Worm (Caenorhabditis elegans) whole organism, L1 larva: ENCODE data around the gene fbxa-113.

Source experiments
- C16A3.4 ChIP-seq: fragments of 150-350 bp; optimal IDR thresholded peaks from 2 replicates; lab custom pipeline; 2014; ENCODE audit warnings: missing biosample characterization, missing genetic modification characterization
- F16B12.6 ChIP-seq: fragments of 150-350 bp; optimal IDR thresholded peaks from 2 replicates; lab custom pipeline; 2014; ENCODE audit warnings: missing biosample characterization, missing genetic modification characterization
- alr-1 ChIP-seq: fragments of 200-800 bp; sonication (Bioruptor generic); optimal IDR thresholded peaks from 2 replicates; lab custom pipeline; 2018; ENCODE audit warnings: borderline replicate concordance, mild to moderate bottlenecking, missing genetic modification characterization, missing compliant biosample characterization
- ceh-88 ChIP-seq: fragments of 200-800 bp; sonication (Bioruptor generic); IDR thresholded peaks from 2 replicates; pipeline ENCODE4 v1.3.6; 2022; ENCODE audit warnings: missing genetic modification characterization, missing compliant biosample characterization
- hlh-17 ChIP-seq: fragments of 200-800 bp; sonication (Bioruptor generic); optimal IDR thresholded peaks from 2 replicates; lab custom pipeline; 2018; ENCODE audit warnings: missing genetic modification characterization, mild to moderate bottlenecking, missing compliant biosample characterization, moderate library complexity, borderline replicate concordance
- irx-1 ChIP-seq: sonication (generic microtip); optimal IDR thresholded peaks from 2 replicates; lab custom pipeline; 2016; ENCODE audit warnings: missing genetic modification characterization, missing compliant biosample characterization
- lin-14 ChIP-seq: fragments of 200-800 bp; sonication (Bioruptor generic); optimal IDR thresholded peaks from 2 replicates; lab custom pipeline; 2018; ENCODE audit warnings: mild to moderate bottlenecking, missing genetic modification characterization, moderate library complexity, missing compliant biosample characterization
- lin-35 ChIP-seq, 2 experiments: fragments of 150-350 bp; optimal IDR thresholded peaks; 2 replicates each; lab custom pipeline; 2014; ENCODE audit warnings: missing biosample characterization in 2 of 2, missing genetic modification characterization in 2 of 2, missing genetic modification reagents in 2 of 2
- lin-39 ChIP-seq: fragments of 150-350 bp; optimal IDR thresholded peaks from 2 replicates; lab custom pipeline; 2014; ENCODE audit warnings: missing biosample characterization, missing genetic modification reagents, missing genetic modification characterization
- lir-3 ChIP-seq: sonication (generic microtip); optimal IDR thresholded peaks from 2 replicates; lab custom pipeline; 2016; ENCODE audit warnings: mild to moderate bottlenecking, missing genetic modification characterization, moderate library complexity, missing compliant biosample characterization; ENCODE audit not compliant: poor library complexity
- mab-9 ChIP-seq: fragments of 200-800 bp; sonication (Bioruptor generic); IDR thresholded peaks from 2 replicates; pipeline ENCODE4 v1.3.6; 2022; ENCODE audit warnings: missing genetic modification reagents, missing genetic modification characterization, missing compliant biosample characterization
- mdl-1 ChIP-seq, 2 experiments: fragments of 150-350 bp; optimal IDR thresholded peaks; 2 replicates each; lab custom pipeline; 2014 to 2017; ENCODE audit warnings: missing biosample characterization in 2 of 2, missing genetic modification characterization in 2 of 2, inconsistent platforms in 1 of 2
- nhr-71 ChIP-seq: sonication (generic microtip); optimal IDR thresholded peaks from 2 replicates; lab custom pipeline; 2016; ENCODE audit warnings: mild to moderate bottlenecking, missing genetic modification characterization, moderate library complexity, missing compliant biosample characterization
- pag-3 ChIP-seq: sonication (generic microtip); optimal IDR thresholded peaks from 2 replicates; lab custom pipeline; 2017; ENCODE audit warnings: missing genetic modification characterization, mild to moderate bottlenecking, missing compliant biosample characterization, antibody characterized with exemption, borderline replicate concordance; ENCODE audit not compliant: insufficient read depth
- snpc-4 ChIP-seq: fragments of 150-350 bp; optimal IDR thresholded peaks from 2 replicates; lab custom pipeline; 2014; ENCODE audit warnings: missing biosample characterization, missing genetic modification characterization
- sox-4 ChIP-seq: sonication (generic microtip); optimal IDR thresholded peaks from 2 replicates; lab custom pipeline; 2016; ENCODE audit warnings: missing genetic modification characterization, missing compliant biosample characterization
- tbx-2 ChIP-seq: sonication (generic microtip); optimal IDR thresholded peaks from 2 replicates; lab custom pipeline; 2016; ENCODE audit warnings: missing genetic modification characterization, missing compliant biosample characterization

The fbxa-113 gene

ce11 chrV:20249438-20250120, 46.4 kb downstream of the fbxa-113 start, which contains the start of gene swsn-1 (continued):
- no peak for TF ChIP-seq C16A3.4 (tag; lab: Kevin White, UChicago)
- TF ChIP-seq hlh-17 (GFP tag; lab: Kevin White, UChicago) = no peak
- TF ChIP-seq nhr-71 (tag; lab: Kevin White, UChicago) = peak; percentile 74
- TF ChIP-seq irx-1 (tag; lab: Kevin White, UChicago) = peak; percentile 27
- peak; percentile 15 for TF ChIP-seq F16B12.6 (tag; lab: Kevin White, UChicago)
- no peak for TF ChIP-seq lin-39 (tag; lab: Kevin White, UChicago)
- peak; percentile 61 for TF ChIP-seq tbx-2 (tag; lab: Kevin White, UChicago)
- TF ChIP-seq ceh-88 (GFP tag; lab: Robert Waterston, UW) = no peak
- peak; percentile 37 to 49 for TF ChIP-seq lin-35 (GFP tag; optimal IDR thresholded peaks at IDR 0.05; lab: Kevin White, UChicago)
- TF ChIP-seq lir-3 (tag; lab: Kevin White, UChicago) = no peak
- TF ChIP-seq mab-9 = no peak
- no peak for TF ChIP-seq sox-4 (tag; lab: Kevin White, UChicago)
- TF ChIP-seq alr-1 (tag; lab: Kevin White, UChicago) = no peak
- TF ChIP-seq mdl-1 (tag; optimal IDR thresholded peaks at IDR 0.05; lab: Kevin White, UChicago) = peak in 1 of 2 experiments; percentile 56
- no peak for TF ChIP-seq pag-3 (tag; lab: Kevin White, UChicago)
- TF ChIP-seq lin-14 (GFP tag; lab: Kevin White, UChicago) = peak; percentile 82
- no peak for TF ChIP-seq snpc-4
